Fruit fly (Drosophila melanogaster): ENCODE data around the gene ck.

Gene ck

dm6 chr2L:15057225-15058117 lies at the start of gene ck:
ck (minus strand) TSS chr2L:15057862.
- TF ChIP-seq CG11762 (GFP tag; optimal IDR thresholded peaks at IDR 0.05; ENCODE audit: insufficient read depth) (no peak), CG7368 (GFP tag; optimal IDR thresholded peaks at IDR 0.05) (no peak), svp (GFP tag) (peak; percentile 48), CG6163 (GFP tag; IDR thresholded peaks at IDR 0.05) (no peak), salr (GFP tag; optimal IDR thresholded peaks at IDR 0.05) (no peak), Eip78C (GFP tag) (peak; percentile 31), vri (GFP tag; optimal IDR thresholded peaks at IDR 0.05) (no peak), Eip75B (GFP tag; optimal IDR thresholded peaks at IDR 0.05) (peak; percentile 48), CG32006 (GFP tag; optimal IDR thresholded peaks at IDR 0.05) (no peak), CG34406 (GFP tag; optimal IDR thresholded peaks at IDR 0.05) (no peak), CG8119 (GFP tag; IDR thresholded peaks at IDR 0.05) (0 out of 3 replicates have a peak, but pooled peaks have one; percentile 12), CG16779 (tag; optimal IDR thresholded peaks at IDR 0.05) (no peak)

dm6 chr2L:15107238-15107637 lies 49.6 kb upstream of the ck start:
- TF ChIP-seq CG10631 (GFP tag; optimal IDR thresholded peaks at IDR 0.05) (no peak), CG3919 (GFP tag; optimal IDR thresholded peaks at IDR 0.05) (no peak), ss (GFP tag; optimal IDR thresholded peaks at IDR 0.05) (no peak), eg (GFP tag; IDR thresholded peaks at IDR 0.05) (no peak), achi (GFP tag; optimal IDR thresholded peaks at IDR 0.05) (no peak), CG6854 (GFP tag; optimal IDR thresholded peaks at IDR 0.05) (no peak), dsx (GFP tag; optimal IDR thresholded peaks at IDR 0.05; ENCODE audit: poor library complexity, severe bottlenecking) (no peak), CG34406 (GFP tag; optimal IDR thresholded peaks at IDR 0.05) (no peak), Sox15 (GFP tag; optimal IDR thresholded peaks at IDR 0.05) (no peak), CG11294 (GFP tag; IDR thresholded peaks at IDR 0.05) (no peak), Blimp-1 (GFP tag; optimal IDR thresholded peaks at IDR 0.05) (no peak), CG6808 (GFP tag; optimal IDR thresholded peaks at IDR 0.05) (no peak), vri (GFP tag; optimal IDR thresholded peaks at IDR 0.05) (no peak), CG9139 (GFP tag; optimal IDR thresholded peaks at IDR 0.05) (no peak)

dm6 chr2L:15106100-15106499 lies 48.4 kb upstream of the ck start:
- TF ChIP-seq Hr39 (GFP tag; optimal IDR thresholded peaks at IDR 0.05), result no peak
- TF ChIP-seq svp (GFP tag), result peak; percentile 52
- TF ChIP-seq Sox102F (GFP tag; optimal IDR thresholded peaks at IDR 0.05), result no peak

dm6 chr2L:15074465-15074864 lies 16.8 kb upstream of the ck start, which contains the start of gene wwk:
wwk (plus strand) TSS chr2L:15074776.
- no peak for TF ChIP-seq Ets96B (tag; optimal IDR thresholded peaks at IDR 0.05)
- no peak for TF ChIP-seq OdsH (GFP tag; optimal IDR thresholded peaks at IDR 0.05)
- TF ChIP-seq fd59A (GFP tag; optimal IDR thresholded peaks at IDR 0.05), result no peak
- peak; percentile 18 for TF ChIP-seq svp (GFP tag)

- TF ChIP-seq CG10631 (GFP tag; optimal IDR thresholded peaks at IDR 0.05), result no peak
- TF ChIP-seq salr (GFP tag; optimal IDR thresholded peaks at IDR 0.05), result no peak
- no peak for TF ChIP-seq eg (GFP tag; IDR thresholded peaks at IDR 0.05)
- TF ChIP-seq CG6163 (GFP tag; IDR thresholded peaks at IDR 0.05), result no peak
- no peak for TF ChIP-seq pdm3 (GFP tag; optimal IDR thresholded peaks at IDR 0.05)
- no peak for TF ChIP-seq CG15336 (GFP tag; IDR thresholded peaks at IDR 0.05)
- no peak for TF ChIP-seq Eip93F (GFP tag; optimal IDR thresholded peaks at IDR 0.05)
- TF ChIP-seq CG3919 (GFP tag; optimal IDR thresholded peaks at IDR 0.05), result no peak
- no peak for TF ChIP-seq Met (GFP tag; optimal IDR thresholded peaks at IDR 0.05)
- no peak for TF ChIP-seq Gug (GFP tag; IDR thresholded peaks at IDR 0.05)
- TF ChIP-seq Blimp-1 (GFP tag; optimal IDR thresholded peaks at IDR 0.05), result no peak
- TF ChIP-seq net (GFP tag; optimal IDR thresholded peaks at IDR 0.05), result no peak
- TF ChIP-seq ss (GFP tag; optimal IDR thresholded peaks at IDR 0.05), result no peak
- TF ChIP-seq Sox15 (GFP tag; optimal IDR thresholded peaks at IDR 0.05), result no peak
- TF ChIP-seq CG11902 (GFP tag; optimal IDR thresholded peaks at IDR 0.05), result no peak
- no peak for TF ChIP-seq Hr4 (GFP tag; optimal IDR thresholded peaks at IDR 0.05)
Observed at dm6 chr2L:15070216-15070615, 12.6 kb upstream of the ck start, which contains the start of gene vig. vig (minus strand) TSS chr2L:15070316.
